Worm (Caenorhabditis elegans) whole organism, dauer: Measurements from ENCODE around the gene lin-9.

Experiments used
- unc-62 ChIP-seq: sonication (generic microtip); optimal IDR thresholded peaks from 2 replicates; lab custom pipeline; 2017; ENCODE audit warnings: missing biosample characterization, missing genetic modification reagents, missing genetic modification characterization

Gene lin-9

ce11 chrIII:8904044-8904443 lies at the start of gene lin-9:
lin-9 (minus strand) TSS chrIII:8904131.
- TF ChIP-seq unc-62 (GFP tag; lab: Kevin White, UChicago), result no peak

DNA sequence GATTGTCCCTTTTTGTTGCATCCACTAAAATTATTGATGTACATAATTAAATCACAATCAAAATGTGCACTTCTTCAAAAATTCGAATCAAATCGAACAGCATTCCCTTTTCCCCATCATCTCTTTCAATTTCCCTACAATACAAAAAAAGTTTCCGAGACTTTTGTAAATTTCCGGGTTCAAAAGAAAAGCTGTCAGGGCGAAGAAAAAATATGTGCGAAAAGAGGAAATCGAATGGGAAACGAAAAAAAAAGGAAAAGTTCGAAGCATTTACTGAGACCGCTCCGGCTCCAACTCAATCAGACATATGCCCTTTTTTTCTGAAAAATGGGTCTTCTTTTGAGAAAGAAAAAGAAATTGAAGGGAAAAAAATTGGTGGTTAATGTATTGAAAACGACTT lies 45.2 kb upstream of the lin-9 start:
- TF ChIP-seq unc-62 (GFP tag; lab: Kevin White, UChicago), result no peak

- TF ChIP-seq unc-62 (GFP tag; lab: Kevin White, UChicago), result no peak
These were observed 42.4 kb upstream of the lin-9 start for ce11 chrIII:8946285-8946684.

DNA sequence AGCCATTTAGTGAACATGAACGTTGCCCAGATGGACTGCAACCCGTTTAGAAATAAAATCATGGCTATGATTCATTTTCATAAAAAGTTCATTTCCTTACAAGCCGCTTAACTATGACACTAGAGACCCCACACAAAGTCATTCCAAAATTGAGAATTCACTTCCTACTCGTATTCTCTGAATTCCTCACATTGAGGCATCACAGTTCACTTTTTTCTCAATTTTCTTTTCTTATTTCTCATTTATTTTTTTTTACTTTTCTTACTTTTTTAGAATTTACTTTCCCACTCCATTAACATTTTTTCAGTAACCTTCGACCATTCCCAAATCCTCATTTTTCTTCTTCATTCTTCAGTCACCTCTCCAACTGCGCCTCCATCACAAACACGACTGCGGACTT lies 40.4 kb upstream of the lin-9 start, which contains the start of gene dhrr-1:
Gene dhrr-1 (plus strand): TSS at position 301 of the 400 bp plus-strand sequence.
- no peak for TF ChIP-seq unc-62 (GFP tag; lab: Kevin White, UChicago)

DNA sequence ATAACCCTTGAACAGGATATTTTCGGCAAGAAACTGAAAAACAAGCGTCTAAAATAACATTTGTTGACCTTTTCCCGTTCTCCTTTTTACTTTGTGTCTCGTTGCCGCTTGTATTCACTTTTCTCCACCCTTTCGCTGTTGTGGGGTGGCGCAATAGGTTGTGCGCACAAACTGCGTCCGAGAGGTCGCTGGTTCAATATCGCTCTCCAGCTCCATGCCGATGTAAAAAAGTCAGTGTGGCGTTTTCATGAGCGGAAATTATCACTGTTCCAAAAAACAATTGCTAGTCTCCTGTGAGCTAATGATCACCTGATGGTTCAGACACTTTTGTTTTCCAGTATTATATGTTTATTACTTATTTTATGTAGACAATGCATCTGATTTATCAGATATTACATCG lies 33.6 kb upstream of the lin-9 start:
- TF ChIP-seq unc-62 (GFP tag; lab: Kevin White, UChicago), result no peak

DNA sequence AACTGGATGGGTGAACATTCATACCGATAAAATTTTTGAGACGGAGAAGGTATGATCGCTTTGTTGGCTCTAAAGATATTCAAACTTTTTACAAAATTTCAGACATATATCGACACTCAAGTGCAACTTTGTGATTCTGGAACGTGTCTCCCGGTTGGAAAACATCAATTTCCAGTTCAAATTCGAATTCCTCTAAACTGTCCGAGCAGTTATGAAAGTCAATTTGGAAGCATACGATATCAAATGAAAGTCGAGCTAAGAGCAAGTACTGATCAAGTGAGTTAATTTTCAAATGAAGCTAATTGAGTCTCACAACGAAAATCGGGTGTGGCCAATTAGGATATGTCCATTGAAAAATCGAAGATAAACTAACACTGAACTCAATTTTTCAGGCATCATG lies 30.4 kb upstream of the lin-9 start:
- TF ChIP-seq unc-62 (GFP tag; lab: Kevin White, UChicago), result no peak

DNA sequence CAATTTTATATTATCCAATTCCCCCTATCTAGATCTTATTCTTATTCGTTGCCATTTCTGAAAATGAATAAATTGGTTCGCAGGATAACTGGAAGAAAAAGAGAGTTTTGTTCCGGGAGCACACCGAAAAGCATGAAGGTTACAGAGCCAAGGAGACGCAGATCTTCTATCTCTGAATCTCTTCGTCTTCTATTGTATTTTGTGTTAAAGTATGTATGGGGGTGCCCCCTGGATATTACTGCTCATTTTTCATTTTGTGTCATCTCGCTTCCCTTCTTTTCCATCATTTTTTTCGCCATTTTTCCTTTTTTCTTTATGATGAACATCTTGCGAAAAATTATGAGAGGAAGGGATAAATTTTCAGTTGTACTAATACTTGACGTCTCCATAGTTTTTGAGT lies 29.8 kb upstream of the lin-9 start:
- TF ChIP-seq unc-62 (GFP tag; lab: Kevin White, UChicago), result no peak

DNA sequence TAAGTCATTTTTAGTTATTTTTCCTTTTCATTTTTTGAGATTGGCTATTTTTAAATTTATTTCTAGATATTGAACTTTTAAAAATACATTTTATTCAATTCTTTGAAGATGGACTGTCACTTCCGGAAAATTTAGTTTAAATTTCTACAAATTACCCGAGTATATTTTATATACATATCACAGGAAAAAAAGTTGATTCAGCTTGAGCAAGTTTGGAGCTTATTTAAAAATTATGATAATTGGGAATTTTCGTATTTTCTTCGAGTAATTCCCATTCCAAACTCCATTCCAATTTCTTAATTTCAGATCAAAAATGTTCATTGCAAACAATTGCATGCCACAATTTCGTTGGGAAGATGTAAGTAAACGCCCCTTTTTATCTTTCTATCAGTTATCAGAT lies 25.8 kb upstream of the lin-9 start, which contains the start of gene arrd-15:
Gene arrd-15 (plus strand): TSS at position 301 of the 400 bp plus-strand sequence.
- TF ChIP-seq unc-62 (GFP tag; lab: Kevin White, UChicago), result no peak

DNA sequence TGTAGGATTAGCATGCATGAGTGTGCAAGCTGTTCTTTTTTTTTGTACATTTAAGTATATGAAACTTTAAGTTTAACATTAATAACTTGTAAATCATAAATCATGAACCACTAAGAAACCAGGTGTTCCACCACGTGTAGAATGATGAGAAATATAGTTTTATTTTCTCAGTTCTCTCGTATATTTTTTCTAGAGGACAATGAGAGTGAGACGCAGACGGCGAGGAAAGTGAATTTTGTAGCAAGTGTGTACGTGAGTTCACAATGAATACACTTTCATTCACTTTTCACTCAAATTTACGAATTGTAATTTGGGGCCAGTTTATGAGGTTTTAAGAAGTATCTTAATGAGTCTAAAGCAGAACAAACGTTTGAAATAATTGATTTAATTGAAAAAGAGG lies 22.6 kb upstream of the lin-9 start:
- no peak for TF ChIP-seq unc-62 (GFP tag; lab: Kevin White, UChicago)

ce11 chrIII:8925539-8925938 lies 21.6 kb upstream of the lin-9 start:
- TF ChIP-seq unc-62 (GFP tag; lab: Kevin White, UChicago), result no peak

ce11 chrIII:8923937-8924336 lies 20.0 kb upstream of the lin-9 start, which contains the start of gene ZK637.12:
ZK637.12 (plus strand) TSS chrIII:8924237.
- TF ChIP-seq unc-62 (GFP tag; lab: Kevin White, UChicago), result no peak

ce11 chrIII:8923240-8923734 lies 19.4 kb upstream of the lin-9 start, which contains the start of gene glb-1:
glb-1 (minus strand) TSS chrIII:8923290.
- no peak for TF ChIP-seq unc-62 (GFP tag; lab: Kevin White, UChicago)

DNA sequence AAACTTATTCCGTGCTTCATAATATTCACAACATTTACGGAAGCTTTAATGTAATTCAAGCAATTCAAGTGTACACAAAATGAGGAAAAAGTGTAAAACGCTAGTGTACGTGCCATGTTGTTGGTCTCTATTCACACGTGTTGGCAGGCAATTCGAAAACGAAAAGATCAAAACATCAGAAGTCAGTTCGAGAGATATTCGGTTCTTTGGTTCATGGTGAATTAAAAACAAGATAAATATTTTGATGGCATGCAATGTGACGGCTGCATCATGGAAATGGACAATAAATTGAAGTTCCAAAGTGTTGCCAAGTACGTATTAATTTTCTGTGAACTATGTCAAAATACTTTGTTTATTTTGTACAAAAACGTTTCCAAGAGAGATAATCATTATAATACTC lies 18.1 kb upstream of the lin-9 start:
- no peak for TF ChIP-seq unc-62 (GFP tag; lab: Kevin White, UChicago)

ce11 chrIII:8919784-8920183 lies 15.9 kb upstream of the lin-9 start, which contains the start of gene ZK637.15:
ZK637.15 (plus strand) TSS chrIII:8920084.
- no peak for TF ChIP-seq unc-62 (GFP tag; lab: Kevin White, UChicago)

- TF ChIP-seq unc-62 (GFP tag; lab: Kevin White, UChicago), result no peak
These were observed 14.0 kb upstream of the lin-9 start, which contains the start of gene cdc-25.3 for ce11 chrIII:8917879-8918381. cdc-25.3 (minus strand) TSS chrIII:8917929.

ce11 chrIII:8913469-8913868 lies 9.5 kb upstream of the lin-9 start, which contains the start of gene trxr-2:
trxr-2 (plus strand) TSS chrIII:8913769.
- no peak for TF ChIP-seq unc-62 (GFP tag; lab: Kevin White, UChicago)

DNA sequence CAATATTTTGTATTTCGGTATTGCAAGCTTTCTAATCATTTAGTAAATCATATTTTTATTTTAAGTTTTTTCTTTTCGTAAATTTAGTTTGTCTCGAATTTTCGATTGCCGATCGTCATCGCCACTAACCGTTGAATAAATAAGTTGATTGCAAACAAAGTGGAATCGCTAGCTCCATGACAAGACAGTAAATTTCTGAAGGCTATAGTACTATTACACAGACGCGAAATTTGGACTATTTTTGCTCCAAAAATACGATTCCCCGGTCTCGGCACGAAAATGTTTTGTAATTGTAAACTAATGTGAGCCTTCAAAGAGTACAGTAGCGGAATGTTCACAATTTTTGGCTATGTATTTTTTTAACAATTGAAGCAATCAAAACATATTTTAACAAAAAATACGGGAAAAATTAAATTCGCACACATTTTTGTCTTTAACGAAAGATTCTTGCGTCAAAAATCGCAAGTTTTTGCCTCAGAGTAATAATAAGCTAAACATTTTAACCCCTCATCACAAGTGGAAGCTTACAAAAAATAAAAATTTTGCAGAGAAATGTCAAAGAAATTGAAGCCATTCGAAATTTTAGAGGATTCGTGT lies 7.8 kb upstream of the lin-9 start, which contains the start of gene tpk-1:
Gene tpk-1 (plus strand): TSS at position 547 of the 597 bp plus-strand sequence.
- no peak for TF ChIP-seq unc-62 (GFP tag; lab: Kevin White, UChicago)
